Fruit fly (Drosophila melanogaster): ENCODE measurements around the gene CG42813.

Gene CG42813

DNA sequence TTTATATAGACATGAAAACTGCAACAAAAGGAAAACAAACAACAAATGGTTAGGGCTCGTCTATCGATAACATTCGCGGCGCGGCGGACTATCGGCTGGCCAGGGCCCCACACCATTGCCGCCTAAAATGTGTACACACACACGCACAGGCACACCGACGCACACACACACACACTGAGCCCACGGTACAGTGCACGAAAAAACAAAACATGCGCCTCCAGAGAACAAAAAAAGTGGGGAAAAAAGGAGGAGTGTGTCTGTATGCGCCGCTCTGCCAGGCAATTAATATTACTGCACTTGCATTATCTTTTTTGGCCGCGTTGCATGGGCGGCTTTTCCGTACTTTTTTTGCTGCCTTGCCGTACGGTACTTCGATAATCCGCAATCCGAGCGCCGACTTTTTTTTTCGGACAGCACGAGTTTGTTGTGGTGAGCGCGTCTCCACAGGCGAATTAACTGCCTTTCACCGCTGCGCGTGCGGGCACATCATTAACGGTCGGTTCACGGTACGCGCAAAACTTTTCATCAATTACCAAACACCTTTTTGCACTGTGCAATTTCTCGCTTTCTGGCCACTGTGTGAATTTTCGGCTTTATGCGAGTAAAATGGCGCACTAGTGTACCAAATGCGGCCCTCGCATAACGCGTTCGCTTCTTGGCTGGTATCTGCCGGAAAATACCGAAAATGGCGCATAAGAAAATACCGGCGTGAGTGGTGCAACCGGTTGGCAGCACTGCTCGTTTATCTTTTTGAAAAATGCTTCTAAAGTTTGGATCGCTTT, 35.3 kb upstream of the CG42813 start, which contains the start of gene woc (continued):
- TF ChIP-seq Adf1 (GFP tag; IDR thresholded peaks at IDR 0.05) (peak; percentile 59), ATbp (GFP tag; optimal IDR thresholded peaks at IDR 0.05) (no peak), CG12299 (tag; optimal IDR thresholded peaks at IDR 0.05) (no peak), CG6175 (GFP tag; IDR thresholded peaks at IDR 0.05) (no peak), Dbx (GFP tag; IDR thresholded peaks at IDR 0.05) (peak; percentile 68), jing (GFP tag; optimal IDR thresholded peaks at IDR 0.05) (no peak), MBD-R2 (GFP tag; IDR thresholded peaks at IDR 0.05) (peak; percentile 83), TFAM (GFP tag; optimal IDR thresholded peaks at IDR 0.05) (no peak), tx (GFP tag; optimal IDR thresholded peaks at IDR 0.05) (peak; percentile 49), wek (GFP tag; optimal IDR thresholded peaks at IDR 0.05) (no peak), CG12236 (GFP tag; optimal IDR thresholded peaks at IDR 0.05) (peak; percentile 1), fru (optimal IDR thresholded peaks at IDR 0.05) (no peak), NC2α (GFP tag; optimal IDR thresholded peaks at IDR 0.05) (peak; percentile 55), CG5245 (GFP tag; optimal IDR thresholded peaks at IDR 0.05) (no peak), z (GFP tag; IDR thresholded peaks at IDR 0.05) (no peak), gsb (GFP tag; IDR thresholded peaks at IDR 0.05) (no peak), sqz (GFP tag; optimal IDR thresholded peaks at IDR 0.05) (peak; percentile 87), B-H1 (GFP tag; IDR thresholded peaks at IDR 0.05) (no peak), btn (GFP tag; optimal IDR thresholded peaks at IDR 0.05) (no peak), CG30403 (GFP tag; optimal IDR thresholded peaks at IDR 0.05) (peak; percentile 73), Ada2b (GFP tag; IDR thresholded peaks at IDR 0.05) (peak; percentile 40; the same call in 1 of the 2 replicates), GATAe (GFP tag; conservative IDR thresholded peaks at IDR 0.05) (no peak), CG11085 (GFP tag; IDR thresholded peaks at IDR 0.05) (no peak), mirr (GFP tag; optimal IDR thresholded peaks at IDR 0.05) (no peak), E2f2 (GFP tag; IDR thresholded peaks at IDR 0.05) (peak; percentile 83), CrebB (tag; optimal IDR thresholded peaks at IDR 0.05) (no peak), stc (GFP tag; IDR thresholded peaks at IDR 0.05) (peak; percentile 51; the same call in 1 of the 2 replicates), CG32532 (GFP tag; IDR thresholded peaks at IDR 0.05) (peak; percentile 68; the same call in 1 of the 2 replicates), ham (GFP tag; IDR thresholded peaks at IDR 0.05) (no peak), grau (tag; optimal IDR thresholded peaks at IDR 0.05) (no peak), CG12744 (GFP tag; optimal IDR thresholded peaks at IDR 0.05) (no peak), D19A (tag; optimal IDR thresholded peaks at IDR 0.05) (no peak), Meics (GFP tag; optimal IDR thresholded peaks at IDR 0.05) (peak; percentile 66), CG12659 (GFP tag; optimal IDR thresholded peaks at IDR 0.05) (peak; percentile 78), Lhr (GFP tag; optimal IDR thresholded peaks at IDR 0.05) (no peak), Dfd (GFP tag; optimal IDR thresholded peaks at IDR 0.05) (no peak), sob (GFP tag; IDR thresholded peaks at IDR 0.05) (peak; percentile 19; the same call in 1 of the 2 replicates), mam (GFP tag; optimal IDR thresholded peaks at IDR 0.05) (peak; percentile 56), HHEX (GFP tag; optimal IDR thresholded peaks at IDR 0.05) (no peak), CG12391 (tag; optimal IDR thresholded peaks at IDR 0.05) (peak; percentile 39), Hr39 (optimal IDR thresholded peaks at IDR 0.05) (no peak), CG4404 (GFP tag; IDR thresholded peaks at IDR 0.05) (peak; percentile 37; the same call in 1 of the 2 replicates), CG10979 (tag; optimal IDR thresholded peaks at IDR 0.05) (peak; percentile 30), Sox102F (GFP tag; optimal IDR thresholded peaks at IDR 0.05) (no peak), pum (GFP tag; optimal IDR thresholded peaks at IDR 0.05) (peak; percentile 39), unpg (GFP tag; optimal IDR thresholded peaks at IDR 0.05) (no peak), CG4730 (GFP tag; IDR thresholded peaks at IDR 0.05) (peak; percentile 29; the same call in 1 of the 2 replicates), Hr51 (GFP tag; optimal IDR thresholded peaks at IDR 0.05) (peak in 1 of 2 experiments; percentile 39), CG2712 (tag; optimal IDR thresholded peaks at IDR 0.05) (no peak), CG15601 (tag; optimal IDR thresholded peaks at IDR 0.05) (no peak), CG7839 (tag; optimal IDR thresholded peaks at IDR 0.05) (no peak)
